Fruit fly (Drosophila melanogaster) whole organism, adult: ENCODE data around the gene Tace.

Experiments
- CG12768 ChIP-seq: fragments of 200-800 bp; sonication (Bioruptor generic); optimal IDR thresholded peaks from 2 replicates; lab custom pipeline; 2017; ENCODE audit warnings: missing biosample characterization, missing genetic modification characterization, mild to moderate bottlenecking, moderate library complexity, missing genetic modification reagents
- CG33017 ChIP-seq: fragments of 200-800 bp; sonication (Bioruptor generic); optimal IDR thresholded peaks from 2 replicates; lab custom pipeline; 2018; ENCODE audit warnings: missing biosample characterization, mild to moderate bottlenecking, missing genetic modification characterization, moderate library complexity
- CG5204 ChIP-seq: fragments of 200-800 bp; sonication (Bioruptor generic); optimal IDR thresholded peaks from 2 replicates; lab custom pipeline; 2016; ENCODE audit warnings: missing biosample characterization, missing genetic modification characterization
- CG7045 ChIP-seq: fragments of 200-800 bp; sonication (Bioruptor generic); optimal IDR thresholded peaks from 2 replicates; lab custom pipeline; 2017; ENCODE audit warnings: missing biosample characterization, mild to moderate bottlenecking, missing genetic modification characterization
- Clk ChIP-seq: fragments of 200-800 bp; sonication (Bioruptor generic); optimal IDR thresholded peaks from 2 replicates; lab custom pipeline; 2017; ENCODE audit warnings: missing biosample characterization, missing genetic modification characterization
- Hr96 ChIP-seq: fragments of 200-800 bp; sonication (Bioruptor generic); optimal IDR thresholded peaks from 2 replicates; lab custom pipeline; 2016; ENCODE audit warnings: missing biosample characterization, missing genetic modification characterization
- cnc ChIP-seq, 2 experiments: fragments of >200 bp; optimal IDR thresholded peaks; 2 replicates each; lab custom pipeline; 2017
- kay ChIP-seq: fragments of 200-800 bp; sonication (Bioruptor generic); peaks from one replicate; lab custom pipeline; 2016; ENCODE audit warnings: missing biosample characterization, missing genetic modification characterization, borderline replicate concordance
- pad ChIP-seq: fragments of 200-800 bp; sonication (Bioruptor generic); optimal IDR thresholded peaks from 3 replicates; lab custom pipeline; 2017; ENCODE audit warnings: missing biosample characterization, missing genetic modification characterization, mild to moderate bottlenecking, moderate library complexity, missing genetic modification reagents

dm6 chr3R:30032281-30032680 lies 32.0 kb downstream of the Tace start:
- TF ChIP-seq kay (GFP tag; lab: Kevin White, UChicago) (no peak), Hr96 (GFP tag; lab: Kevin White, UChicago) (no peak), CG33017 (tag; lab: Kevin White, UChicago) (no peak), CG12768 (GFP tag; lab: Kevin White, UChicago) (no peak), cnc (optimal IDR thresholded peaks at IDR 0.05; lab: Kevin White, UChicago) (no peak), CG5204 (no peak), CG7045 (GFP tag; lab: Kevin White, UChicago) (no peak), Clk (GFP tag; lab: Kevin White, UChicago) (no peak), pad (GFP tag; lab: Kevin White, UChicago) (no peak)
